Worm (Caenorhabditis elegans) whole organism, late embryonic: ENCODE results near the gene F19F10.3.

Experiments
- F13H6.1 ChIP-seq: sonication (generic microtip); optimal IDR thresholded peaks from 2 replicates; lab custom pipeline; 2016; ENCODE audit warnings: missing genetic modification characterization, missing compliant biosample characterization
- ceh-31 ChIP-seq: sonication (generic microtip); optimal IDR thresholded peaks from 2 replicates; lab custom pipeline; 2016; ENCODE audit warnings: missing genetic modification characterization, missing compliant biosample characterization
- dve-1 ChIP-seq: sonication (generic microtip); optimal IDR thresholded peaks from 2 replicates; lab custom pipeline; 2017; ENCODE audit warnings: antibody characterized with exemption, mild to moderate bottlenecking, missing genetic modification characterization, missing compliant biosample characterization
- lim-6 ChIP-seq: sonication (generic microtip); optimal IDR thresholded peaks from 2 replicates; lab custom pipeline; 2016; ENCODE audit warnings: missing genetic modification characterization, missing compliant biosample characterization
- pha-4 ChIP-seq: fragments of 150-350 bp; optimal IDR thresholded peaks from 2 replicates; lab custom pipeline; 2018; ENCODE audit warnings: missing biosample characterization, missing genetic modification reagents, missing genetic modification characterization
- pqm-1 ChIP-seq: sonication (generic microtip); optimal IDR thresholded peaks from 2 replicates; lab custom pipeline; 2016; ENCODE audit warnings: missing genetic modification characterization, missing compliant biosample characterization
- zip-5 ChIP-seq: sonication (generic microtip); optimal IDR thresholded peaks from 2 replicates; lab custom pipeline; 2016; ENCODE audit warnings: missing genetic modification characterization, missing compliant biosample characterization

DNA sequence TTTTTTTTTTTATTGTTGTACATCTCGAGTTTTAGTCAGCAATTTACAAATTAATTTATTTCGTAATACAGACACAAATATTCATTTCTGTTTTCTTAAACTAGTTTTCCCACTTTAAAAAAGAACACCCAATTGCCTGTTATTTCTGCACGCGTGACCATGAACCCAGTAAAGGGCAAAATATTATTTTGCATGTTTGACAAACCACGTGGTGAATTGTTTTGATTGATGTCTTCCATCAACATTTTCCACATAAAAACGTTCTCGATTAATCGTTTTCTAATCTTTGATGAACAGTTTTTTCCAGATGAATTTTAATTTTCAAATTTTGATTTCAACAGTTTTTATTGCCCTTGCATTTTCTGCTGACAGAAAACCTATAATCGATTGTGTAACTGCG is 26.2 kb upstream of the F19F10.3 start, which contains the start of gene C54F6.18:
- no peak for TF ChIP-seq dve-1 (tag; lab: Kevin White, UChicago)
- TF ChIP-seq lim-6 (tag; lab: Kevin White, UChicago): no peak
- no peak for TF ChIP-seq ceh-31 (tag; lab: Kevin White, UChicago)
- no peak for TF ChIP-seq pqm-1 (tag; lab: Kevin White, UChicago)
- TF ChIP-seq F13H6.1: no peak
- TF ChIP-seq zip-5 (tag; lab: Kevin White, UChicago): no peak
- no peak for TF ChIP-seq pha-4 (tag; lab: Kevin White, UChicago)
